Worm (Caenorhabditis elegans) whole organism, L1 larva: Measurements from ENCODE around the gene clec-194.

Source experiments
- C34B4.2 ChIP-seq: sonication (generic microtip); optimal IDR thresholded peaks from 2 replicates; lab custom pipeline; 2017; ENCODE audit warnings: mild to moderate bottlenecking, missing genetic modification characterization, missing compliant biosample characterization
- alr-1 ChIP-seq: fragments of 200-800 bp; sonication (Bioruptor generic); optimal IDR thresholded peaks from 2 replicates; lab custom pipeline; 2018; ENCODE audit warnings: borderline replicate concordance, mild to moderate bottlenecking, missing genetic modification characterization, missing compliant biosample characterization
- blmp-1 ChIP-seq: fragments of 150-350 bp; optimal IDR thresholded peaks from 2 replicates; lab custom pipeline; 2014; ENCODE audit warnings: missing biosample characterization, missing genetic modification characterization
- ceh-63 ChIP-seq: fragments of 200-800 bp; sonication (Bioruptor generic); optimal IDR thresholded peaks from 2 replicates; lab custom pipeline; 2018; ENCODE audit warnings: mild to moderate bottlenecking, missing genetic modification characterization, missing compliant biosample characterization
- ceh-82 ChIP-seq, 3 experiments: fragments of 150-350 bp in 1 of 3; sonication (generic microtip) in 2 of 3; optimal IDR thresholded peaks; 2 replicates each; lab custom pipeline; 2014 to 2017; ENCODE audit warnings: missing biosample characterization in 3 of 3, missing genetic modification characterization in 3 of 3
- ceh-88 ChIP-seq: fragments of 200-800 bp; sonication (Bioruptor generic); IDR thresholded peaks from 2 replicates; pipeline ENCODE4 v1.3.6; 2022; ENCODE audit warnings: missing genetic modification characterization, missing compliant biosample characterization
- ces-1 ChIP-seq: fragments of 150-350 bp; optimal IDR thresholded peaks from 2 replicates; lab custom pipeline; 2014; ENCODE audit warnings: missing biosample characterization, missing genetic modification reagents, missing genetic modification characterization
- dsc-1 ChIP-seq: sonication (generic microtip); optimal IDR thresholded peaks from 2 replicates; lab custom pipeline; 2016; ENCODE audit warnings: mild to moderate bottlenecking, missing genetic modification characterization, missing compliant biosample characterization
- efl-1 ChIP-seq, 4 experiments: fragments of 150-350 bp; optimal IDR thresholded peaks in 3 of 4; peaks in 1 of 4; 1 replicate in 1 of 4; 2 replicates in 3 of 4; lab custom pipeline; 2014; ENCODE audit warnings: missing biosample characterization in 2 of 4, missing genetic modification characterization in 2 of 4, missing genetic modification reagents in 2 of 4
- efl-3 ChIP-seq: fragments of 200-800 bp; sonication (Bioruptor generic); optimal IDR thresholded peaks from 2 replicates; lab custom pipeline; 2018; ENCODE audit warnings: mild to moderate bottlenecking, missing genetic modification characterization, missing compliant biosample characterization
- egl-13 ChIP-seq: sonication (generic microtip); optimal IDR thresholded peaks from 2 replicates; lab custom pipeline; 2016; ENCODE audit warnings: missing genotype, missing genetic modification reagents, missing genetic modification characterization, missing compliant biosample characterization
- egl-27 ChIP-seq, 2 experiments: fragments of 150-350 bp in 1 of 2; sonication (generic microtip); optimal IDR thresholded peaks; 3 replicates each; lab custom pipeline; 2017 to 2018; ENCODE audit warnings: missing biosample characterization in 2 of 2, missing genetic modification characterization in 2 of 2, missing genetic modification reagents in 2 of 2
- fkh-8 ChIP-seq: sonication (generic microtip); optimal IDR thresholded peaks from 2 replicates; lab custom pipeline; 2016; ENCODE audit warnings: mild to moderate bottlenecking, missing genetic modification characterization, missing compliant biosample characterization
- fos-1 ChIP-seq: fragments of 150-350 bp; optimal IDR thresholded peaks from 2 replicates; lab custom pipeline; 2014; ENCODE audit warnings: missing biosample characterization, missing genetic modification characterization
- grh-1 ChIP-seq: fragments of 200-800 bp; sonication (Bioruptor generic); IDR thresholded peaks from 2 replicates; pipeline ENCODE4 v1.3.6; 2022; ENCODE audit warnings: missing genetic modification reagents, missing genetic modification characterization, missing compliant biosample characterization
- hlh-17 ChIP-seq: fragments of 200-800 bp; sonication (Bioruptor generic); optimal IDR thresholded peaks from 2 replicates; lab custom pipeline; 2018; ENCODE audit warnings: missing genetic modification characterization, mild to moderate bottlenecking, missing compliant biosample characterization, moderate library complexity, borderline replicate concordance
- hpl-2 ChIP-seq: fragments of 150-350 bp; optimal IDR thresholded peaks from 2 replicates; lab custom pipeline; 2014; ENCODE audit warnings: missing biosample characterization, missing genetic modification reagents, missing genetic modification characterization
- irx-1 ChIP-seq: sonication (generic microtip); optimal IDR thresholded peaks from 2 replicates; lab custom pipeline; 2016; ENCODE audit warnings: missing genetic modification characterization, missing compliant biosample characterization
- lin-15B ChIP-seq: fragments of 150-350 bp; sonication (generic microtip); optimal IDR thresholded peaks from 3 replicates; lab custom pipeline; 2014; ENCODE audit warnings: missing biosample characterization, missing genetic modification characterization
- lin-39 ChIP-seq: fragments of 150-350 bp; optimal IDR thresholded peaks from 2 replicates; lab custom pipeline; 2014; ENCODE audit warnings: missing biosample characterization, missing genetic modification reagents, missing genetic modification characterization
- lir-3 ChIP-seq: sonication (generic microtip); optimal IDR thresholded peaks from 2 replicates; lab custom pipeline; 2016; ENCODE audit warnings: mild to moderate bottlenecking, missing genetic modification characterization, moderate library complexity, missing compliant biosample characterization; ENCODE audit not compliant: poor library complexity
- lsy-2 ChIP-seq, 2 experiments: fragments of 150-350 bp; optimal IDR thresholded peaks; 2 replicates each; lab custom pipeline; 2014; ENCODE audit warnings: missing biosample characterization in 2 of 2, missing genetic modification characterization in 2 of 2
- mef-2 ChIP-seq: fragments of 150-350 bp; optimal IDR thresholded peaks from 2 replicates; lab custom pipeline; 2014; ENCODE audit warnings: missing biosample characterization, missing genetic modification characterization
- nhr-11 ChIP-seq: fragments of 150-350 bp; optimal IDR thresholded peaks from 2 replicates; lab custom pipeline; 2014; ENCODE audit warnings: missing biosample characterization, missing genetic modification characterization
- nhr-12 ChIP-seq: sonication (generic microtip); optimal IDR thresholded peaks from 2 replicates; lab custom pipeline; 2017; ENCODE audit warnings: missing biosample characterization, missing genetic modification characterization
- nhr-19 ChIP-seq: fragments of 200-800 bp; sonication (Bioruptor generic); conservative IDR thresholded peaks from 2 replicates; pipeline ENCODE4 v1.3.6; 2022; ENCODE audit warnings: missing genetic modification characterization, missing compliant biosample characterization
- nhr-237 ChIP-seq: fragments of 150-350 bp; optimal IDR thresholded peaks from 2 replicates; lab custom pipeline; 2014; ENCODE audit warnings: missing biosample characterization, missing genetic modification characterization
- nhr-28 ChIP-seq: fragments of 150-350 bp; optimal IDR thresholded peaks from 2 replicates; lab custom pipeline; 2014; ENCODE audit warnings: missing biosample characterization, missing genetic modification characterization
- nhr-47 ChIP-seq: sonication (generic microtip); optimal IDR thresholded peaks from 2 replicates; lab custom pipeline; 2016; ENCODE audit warnings: mild to moderate bottlenecking, missing genetic modification characterization, moderate library complexity, missing compliant biosample characterization
- nhr-71 ChIP-seq: sonication (generic microtip); optimal IDR thresholded peaks from 2 replicates; lab custom pipeline; 2016; ENCODE audit warnings: mild to moderate bottlenecking, missing genetic modification characterization, moderate library complexity, missing compliant biosample characterization
- nhr-77 ChIP-seq: fragments of 150-350 bp; optimal IDR thresholded peaks from 2 replicates; lab custom pipeline; 2014; ENCODE audit warnings: missing biosample characterization, missing genetic modification characterization
- nhr-84 ChIP-seq: sonication (generic microtip); optimal IDR thresholded peaks from 2 replicates; lab custom pipeline; 2017; ENCODE audit warnings: missing biosample characterization, missing genetic modification characterization
- nhr-90 ChIP-seq: sonication (generic microtip); optimal IDR thresholded peaks from 2 replicates; lab custom pipeline; 2016; ENCODE audit warnings: mild to moderate bottlenecking, missing genetic modification characterization, missing compliant biosample characterization; ENCODE audit not compliant: poor library complexity
- pax-3 ChIP-seq: fragments of 200-800 bp; sonication (Bioruptor generic); optimal IDR thresholded peaks from 2 replicates; lab custom pipeline; 2018; ENCODE audit warnings: mild to moderate bottlenecking, missing genetic modification characterization, moderate library complexity, missing compliant biosample characterization
- pqm-1 ChIP-seq: sonication (generic microtip); optimal IDR thresholded peaks from 3 replicates; lab custom pipeline; 2017; ENCODE audit warnings: missing biosample characterization, missing genetic modification characterization
- skn-1 ChIP-seq: fragments of 150-350 bp; optimal IDR thresholded peaks from 2 replicates; lab custom pipeline; 2014; ENCODE audit warnings: missing biosample characterization, missing genetic modification characterization
- snu-23 ChIP-seq: sonication (generic microtip); optimal IDR thresholded peaks from 2 replicates; lab custom pipeline; 2016; ENCODE audit warnings: missing genetic modification characterization, missing compliant biosample characterization
- sox-4 ChIP-seq: sonication (generic microtip); optimal IDR thresholded peaks from 2 replicates; lab custom pipeline; 2016; ENCODE audit warnings: missing genetic modification characterization, missing compliant biosample characterization
- sptf-1 ChIP-seq: fragments of 150-350 bp; optimal IDR thresholded peaks from 2 replicates; lab custom pipeline; 2014; ENCODE audit warnings: missing biosample characterization, missing genetic modification characterization
- sup-37 ChIP-seq: fragments of 200-800 bp; sonication (Bioruptor generic); optimal IDR thresholded peaks from 2 replicates; lab custom pipeline; 2018; ENCODE audit warnings: mild to moderate bottlenecking, missing genetic modification characterization, missing compliant biosample characterization
- tbx-2 ChIP-seq: sonication (generic microtip); optimal IDR thresholded peaks from 2 replicates; lab custom pipeline; 2016; ENCODE audit warnings: missing genetic modification characterization, missing compliant biosample characterization
- tlp-1 ChIP-seq: fragments of 150-350 bp; optimal IDR thresholded peaks from 2 replicates; lab custom pipeline; 2014; ENCODE audit warnings: missing biosample characterization, missing genetic modification characterization
- unc-130 ChIP-seq: fragments of 150-350 bp; optimal IDR thresholded peaks from 2 replicates; lab custom pipeline; 2017; ENCODE audit warnings: missing biosample characterization, missing genetic modification characterization, inconsistent platforms
- unc-30 ChIP-seq: sonication (generic microtip); optimal IDR thresholded peaks from 2 replicates; lab custom pipeline; 2017; ENCODE audit warnings: missing biosample characterization, missing genetic modification characterization
- unc-62 ChIP-seq: fragments of 150-350 bp; optimal IDR thresholded peaks from 2 replicates; lab custom pipeline; 2014; ENCODE audit warnings: missing biosample characterization, missing genetic modification reagents, missing genetic modification characterization
- unc-86 ChIP-seq: sonication (generic microtip); optimal IDR thresholded peaks from 2 replicates; lab custom pipeline; 2016; ENCODE audit warnings: missing genetic modification characterization, missing compliant biosample characterization
- unc-98 ChIP-seq: fragments of 200-800 bp; sonication (Bioruptor generic); IDR thresholded peaks from 2 replicates; pipeline ENCODE4 v1.3.6; 2022; ENCODE audit warnings: missing genetic modification characterization, missing compliant biosample characterization
- vab-15 ChIP-seq: sonication (generic microtip); optimal IDR thresholded peaks from 2 replicates; lab custom pipeline; 2017; ENCODE audit warnings: missing genotype, mild to moderate bottlenecking, missing genetic modification characterization, missing compliant biosample characterization
- xbp-1 ChIP-seq: sonication (generic microtip); optimal IDR thresholded peaks from 2 replicates; lab custom pipeline; 2016; ENCODE audit warnings: missing genetic modification characterization, missing compliant biosample characterization
- zip-4 ChIP-seq: fragments of 200-800 bp; sonication (Bioruptor generic); optimal IDR thresholded peaks from 2 replicates; lab custom pipeline; 2018; ENCODE audit warnings: mild to moderate bottlenecking, missing genetic modification characterization, moderate library complexity, missing compliant biosample characterization
- ztf-11 ChIP-seq, 2 experiments: sonication (generic microtip); optimal IDR thresholded peaks; 2 replicates each; lab custom pipeline; 2016 to 2017; ENCODE audit warnings: missing genetic modification characterization in 2 of 2, missing biosample characterization in 1 of 2, missing compliant biosample characterization in 1 of 2

clec-194 gene

DNA sequence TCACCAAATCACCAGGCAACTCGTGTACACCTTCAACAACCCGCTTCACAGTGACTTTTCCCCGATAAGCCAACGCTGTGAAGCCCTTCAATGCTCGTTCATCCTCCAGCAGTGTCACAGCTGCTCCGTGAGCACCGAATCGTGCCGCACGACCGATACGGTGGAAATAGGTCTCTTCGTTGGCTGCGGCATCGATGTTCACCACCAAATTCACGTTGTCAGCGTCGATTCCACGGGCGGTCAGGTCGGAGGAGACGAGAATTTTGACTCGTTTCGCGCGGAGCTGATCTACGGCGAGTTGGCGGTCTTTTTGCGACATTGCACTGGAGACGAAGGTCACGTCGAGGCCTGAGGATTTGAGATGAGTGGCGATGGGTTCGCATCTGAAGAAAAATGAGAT, 29.2 kb downstream of the clec-194 start:
- TF ChIP-seq pqm-1 (tag; lab: Kevin White, UChicago): no peak
- TF ChIP-seq nhr-12 (tag; lab: Kevin White, UChicago): no peak
- TF ChIP-seq sptf-1: no peak
- no peak for TF ChIP-seq efl-1 (optimal IDR thresholded peaks at IDR 0.05; lab: Kevin White, UChicago)
- TF ChIP-seq efl-1 (GFP tag; optimal IDR thresholded peaks at IDR 0.05 in 1 of 2; lab: Kevin White, UChicago): no peak
- no peak for TF ChIP-seq snu-23 (GFP tag; lab: Kevin White, UChicago)
- TF ChIP-seq egl-27 (tag; optimal IDR thresholded peaks at IDR 0.05; lab: Kevin White, UChicago): no peak
- no peak for TF ChIP-seq skn-1
- TF ChIP-seq xbp-1: no peak
- TF ChIP-seq nhr-84 (tag; lab: Kevin White, UChicago): no peak
- no peak for TF ChIP-seq unc-98 (GFP tag; lab: Robert Waterston, UW)
- TF ChIP-seq ces-1 (GFP tag; lab: Kevin White, UChicago): no peak
- no peak for TF ChIP-seq unc-62
- TF ChIP-seq unc-30: no peak

ce11 chrIV:16863431-16863895, 32.0 kb downstream of the clec-194 start, which contains the start of the genes mel-46 and lsy-13:
mel-46 (minus strand) TSS chrIV:16863481.
lsy-13 (plus strand) TSS chrIV:16863870.
- TF ChIP-seq irx-1 (no peak), nhr-237 (tag; lab: Kevin White, UChicago) (no peak), nhr-28 (tag; lab: Kevin White, UChicago) (no peak), ztf-11 (tag; optimal IDR thresholded peaks at IDR 0.05; lab: Kevin White, UChicago) (no peak), nhr-77 (tag; lab: Kevin White, UChicago) (no peak), fkh-8 (tag; lab: Kevin White, UChicago) (no peak), ceh-63 (GFP tag; lab: Kevin White, UChicago) (no peak), lin-39 (tag; lab: Kevin White, UChicago) (no peak), nhr-71 (tag; lab: Kevin White, UChicago) (peak; percentile 53), egl-13 (tag; lab: Kevin White, UChicago) (no peak), dsc-1 (tag; lab: Kevin White, UChicago) (peak; percentile 9), lin-15B (tag; lab: Kevin White, UChicago) (peak; percentile 17), zip-4 (GFP tag; lab: Kevin White, UChicago) (peak; percentile 62), unc-130 (tag; lab: Kevin White, UChicago) (peak; percentile 4), lsy-2 (tag; optimal IDR thresholded peaks at IDR 0.05; lab: Kevin White, UChicago) (peak; percentile 56 to 71), hlh-17 (GFP tag; lab: Kevin White, UChicago) (no peak), egl-27 (tag; optimal IDR thresholded peaks at IDR 0.05; lab: Kevin White, UChicago) (no peak), tlp-1 (tag; lab: Kevin White, UChicago) (no peak), ceh-82 (tag; optimal IDR thresholded peaks at IDR 0.05; lab: Kevin White, UChicago) (peak; percentile 69 to 75 (median 70)), alr-1 (tag; lab: Kevin White, UChicago) (no peak), tbx-2 (tag; lab: Kevin White, UChicago) (peak; percentile 29), blmp-1 (tag; lab: Kevin White, UChicago) (peak; percentile 20), unc-62 (no peak), sup-37 (GFP tag; lab: Kevin White, UChicago) (no peak), nhr-11 (tag; lab: Kevin White, UChicago) (no peak), unc-98 (GFP tag; lab: Robert Waterston, UW) (no peak), fos-1 (tag; lab: Kevin White, UChicago) (no peak), unc-86 (tag; lab: Kevin White, UChicago) (peak; percentile 11), nhr-19 (GFP tag; lab: Robert Waterston, UW) (peak; percentile 10; the same call in 1 of the 2 replicates), ceh-88 (GFP tag; lab: Robert Waterston, UW) (no peak), grh-1 (no peak), C34B4.2 (tag; lab: Kevin White, UChicago) (no peak), vab-15 (tag; lab: Kevin White, UChicago) (no peak), nhr-90 (tag; lab: Kevin White, UChicago) (no peak), hpl-2 (GFP tag; lab: Kevin White, UChicago) (no peak), lir-3 (tag; lab: Kevin White, UChicago) (no peak), nhr-47 (no peak), pax-3 (tag; lab: Kevin White, UChicago) (no peak), skn-1 (peak; percentile 95), efl-3 (GFP tag; lab: Kevin White, UChicago) (no peak), nhr-12 (tag; lab: Kevin White, UChicago) (no peak), nhr-84 (tag; lab: Kevin White, UChicago) (no peak), mef-2 (tag; lab: Kevin White, UChicago) (no peak), sox-4 (tag; lab: Kevin White, UChicago) (no peak)
